Fruit fly (Drosophila melanogaster) whole organism, wandering third instar larva: ENCODE data around the gene Oseg5.

Experiments
- Dfd ChIP-seq: fragments of >200 bp; optimal IDR thresholded peaks from 2 replicates; lab custom pipeline; 2017; ENCODE audit warnings: missing biosample characterization, missing genetic modification characterization
- GATAd ChIP-seq: sonication (Bioruptor generic); optimal IDR thresholded peaks from 2 replicates; lab custom pipeline; 2016; ENCODE audit warnings: missing biosample characterization, missing genetic modification characterization
- Hr78 ChIP-seq: fragments of >200 bp; optimal IDR thresholded peaks from 2 replicates; lab custom pipeline; 2017; ENCODE audit warnings: missing biosample characterization, missing genetic modification characterization
- Myc ChIP-seq: fragments of >200 bp; optimal IDR thresholded peaks from 2 replicates; lab custom pipeline; 2017
- OdsH ChIP-seq: fragments of 200-800 bp; sonication (Bioruptor generic); optimal IDR thresholded peaks from 2 replicates; lab custom pipeline; 2016; ENCODE audit warnings: missing biosample characterization, mild to moderate bottlenecking, missing genetic modification characterization
- br ChIP-seq: fragments of 200-800 bp; sonication (Bioruptor generic); optimal IDR thresholded peaks from 2 replicates; lab custom pipeline; 2016; ENCODE audit warnings: missing biosample characterization, missing genetic modification characterization

- TF ChIP-seq GATAd (GFP tag; lab: Kevin White, UChicago) (no peak), Hr78 (no peak), Dfd (GFP tag; lab: Kevin White, UChicago) (no peak), br (GFP tag; lab: Kevin White, UChicago) (no peak), Myc (no peak), OdsH (GFP tag; lab: Kevin White, UChicago) (no peak)
Measured at dm6 chr2L:20849000-20849399, 13.4 kb upstream of the Oseg5 start, which contains the start of gene CG14402.
